Worm (Caenorhabditis elegans): ENCODE results near the gene scvp-1.
A peak's percentile ranks its signal among the peaks of the same experiment; 100 is the strongest.

Gene scvp-1

ce11 chrV:10961448-10961870 lies 30.4 kb upstream of the scvp-1 start (continued):
- no peak for TF ChIP-seq aha-1 (tag; optimal IDR thresholded peaks at IDR 0.05)
- peak; percentile 73 for TF ChIP-seq nhr-47 (tag; optimal IDR thresholded peaks at IDR 0.05)
- no peak for TF ChIP-seq unc-98 (GFP tag; IDR thresholded peaks at IDR 0.05)
- peak in 1 of 3 experiments; percentile 25 for TF ChIP-seq ceh-82 (tag; optimal IDR thresholded peaks at IDR 0.05)

- TF ChIP-seq ceh-8 (GFP tag; optimal IDR thresholded peaks at IDR 0.05): no peak
- TF ChIP-seq lin-14 (GFP tag; optimal IDR thresholded peaks at IDR 0.05): peak; percentile 8
- TF ChIP-seq lin-15B (tag; optimal IDR thresholded peaks at IDR 0.05): no peak
- TF ChIP-seq fkh-4 (tag; optimal IDR thresholded peaks at IDR 0.05; ENCODE audit: borderline replicate concordance): no peak
- peak; percentile 69 for TF ChIP-seq nhr-85 (tag)
- no peak for TF ChIP-seq ces-1 (GFP tag; optimal IDR thresholded peaks at IDR 0.05)
- TF ChIP-seq snpc-4 (tag; optimal IDR thresholded peaks at IDR 0.05): no peak
- peak in 1 of 2 experiments; percentile 21 for TF ChIP-seq lin-35 (GFP tag; optimal IDR thresholded peaks at IDR 0.05)
- peak; percentile 40 for TF ChIP-seq blmp-1 (tag; optimal IDR thresholded peaks at IDR 0.05)
- no peak for TF ChIP-seq nhr-90 (tag; optimal IDR thresholded peaks at IDR 0.05; ENCODE audit: poor library complexity)
- no peak for TF ChIP-seq isw-1 (GFP tag; IDR thresholded peaks at IDR 0.05)
- peak; percentile 27 for TF ChIP-seq elt-2 (tag; optimal IDR thresholded peaks at IDR 0.05)
Measured at ce11 chrV:10960544-10960943, 29.5 kb upstream of the scvp-1 start, which contains the start of gene vps-36. Gene vps-36 (minus strand): TSS chrV:10960669.

ce11 chrV:10958322-10958900 lies 27.3 kb upstream of the scvp-1 start, which contains the start of gene pigt-1:
Gene pigt-1 (minus strand): TSS chrV:10958821.
- TF ChIP-seq nhr-71 (tag; optimal IDR thresholded peaks at IDR 0.05) (peak; percentile 44), blmp-1 (tag; optimal IDR thresholded peaks at IDR 0.05) (no peak), aly-2 (tag; optimal IDR thresholded peaks at IDR 0.05) (peak; percentile 44), alr-1 (tag; optimal IDR thresholded peaks at IDR 0.05; ENCODE audit: borderline replicate concordance) (no peak), tbx-2 (tag; optimal IDR thresholded peaks at IDR 0.05) (peak; percentile 20), ztf-4 (tag; optimal IDR thresholded peaks at IDR 0.05) (peak; percentile 33), nhr-47 (tag; optimal IDR thresholded peaks at IDR 0.05) (peak; percentile 35), nhr-20 (tag; optimal IDR thresholded peaks at IDR 0.05) (peak; percentile 15), nhr-85 (tag) (peak; percentile 58), efl-1 (optimal IDR thresholded peaks at IDR 0.05) (no peak), efl-1 (GFP tag; optimal IDR thresholded peaks at IDR 0.05 in 1 of 2) (peak in 1 of 2 experiments; percentile 89), lsy-2 (tag; optimal IDR thresholded peaks at IDR 0.05) (peak in 1 of 2 experiments; percentile 22), nhr-11 (tag; optimal IDR thresholded peaks at IDR 0.05) (no peak), snu-23 (GFP tag; optimal IDR thresholded peaks at IDR 0.05) (peak; percentile 14), efl-3 (GFP tag; optimal IDR thresholded peaks at IDR 0.05) (no peak), elt-2 (tag; optimal IDR thresholded peaks at IDR 0.05) (peak; percentile 15), nhr-90 (tag; optimal IDR thresholded peaks at IDR 0.05; ENCODE audit: poor library complexity) (peak; percentile 50)

- TF ChIP-seq elt-2 (tag; optimal IDR thresholded peaks at IDR 0.05) (peak; percentile 11), unc-130 (tag; optimal IDR thresholded peaks at IDR 0.05) (no peak), dsc-1 (tag; optimal IDR thresholded peaks at IDR 0.05) (no peak), zip-4 (GFP tag; optimal IDR thresholded peaks at IDR 0.05) (no peak), efl-1 (optimal IDR thresholded peaks at IDR 0.05) (no peak), efl-1 (GFP tag; optimal IDR thresholded peaks at IDR 0.05 in 1 of 2) (peak in 1 of 2 experiments; percentile 34), fkh-10 (GFP tag; optimal IDR thresholded peaks at IDR 0.05) (no peak), xbp-1 (tag; optimal IDR thresholded peaks at IDR 0.05) (no peak)
Measured at ce11 chrV:10955681-10956476, 24.8 kb upstream of the scvp-1 start, which contains the start of gene F17C11.13. Gene F17C11.13 (plus strand): TSS chrV:10955923.

All from whole organism, L1 larva.